Worm (Caenorhabditis elegans): Measurements from ENCODE around the gene nhr-38.

DNA sequence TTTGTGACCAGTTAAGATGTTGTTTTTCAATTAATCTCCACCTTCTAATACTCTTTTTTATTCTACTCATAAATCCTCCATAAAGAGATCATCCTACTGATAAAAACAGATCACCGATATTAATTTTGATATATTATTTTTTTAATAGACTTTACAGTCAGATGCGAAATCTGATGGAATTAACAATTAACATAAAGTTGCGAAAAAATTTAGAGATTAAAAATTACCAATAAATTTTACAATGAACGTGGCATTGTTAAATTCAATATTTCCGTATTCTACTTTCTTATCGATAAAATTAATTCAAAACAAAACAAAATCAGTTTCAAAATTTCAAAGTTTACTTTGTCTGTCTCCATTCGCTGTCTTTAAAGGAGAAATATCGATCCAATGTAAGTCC lies 2.8 kb downstream of the nhr-38 start, which contains the start of gene K01H12.4:
- no peak for TF ChIP-seq unc-62 (GFP tag; optimal IDR thresholded peaks at IDR 0.05 in 1 of 2)
- TF ChIP-seq unc-62 (tag; optimal IDR thresholded peaks at IDR 0.05) = no peak
- no peak for TF ChIP-seq skn-1 (tag; optimal IDR thresholded peaks at IDR 0.05)
- no peak for TF ChIP-seq fkh-10 (GFP tag; optimal IDR thresholded peaks at IDR 0.05)
- no peak for TF ChIP-seq vab-7 (GFP tag; IDR thresholded peaks at IDR 0.05)
- no peak for TF ChIP-seq jun-1 (tag; optimal IDR thresholded peaks at IDR 0.05)

All from whole organism, L4 larva.